Worm (Caenorhabditis elegans) whole organism, L4/young adult: ENCODE measurements around the gene cdh-1.

ENCODE experiments used
- W03F9.2 ChIP-seq: fragments of 150-350 bp; optimal IDR thresholded peaks from 2 replicates; lab custom pipeline; 2014; ENCODE audit warnings: missing biosample characterization, missing genetic modification characterization
- dao-5 ChIP-seq: sonication (generic microtip); optimal IDR thresholded peaks from 2 replicates; lab custom pipeline; 2016; ENCODE audit warnings: missing genotype, missing genetic modification characterization, moderate library complexity, missing compliant biosample characterization
- him-1 ChIP-seq: sonication (generic microtip); optimal IDR thresholded peaks from 2 replicates; lab custom pipeline; 2016; ENCODE audit warnings: missing genotype, missing genetic modification reagents, missing genetic modification characterization, missing compliant biosample characterization

- TF ChIP-seq him-1 (tag; lab: Kevin White, UChicago) (no peak), dao-5 (tag; lab: Kevin White, UChicago) (no peak), W03F9.2 (tag; lab: Kevin White, UChicago) (no peak)
These were observed 2.9 kb upstream of the cdh-1 start for ce11 chrIII:2907819-2908218.
